Worm (Caenorhabditis elegans) whole organism, L3 larva: ENCODE data around the gene ztf-9.
A peak's percentile ranks its signal among the peaks of the same experiment; 100 is the strongest.

Source experiments
- R02D3.7 ChIP-seq: fragments of 150-350 bp; optimal IDR thresholded peaks from 2 replicates; lab custom pipeline; 2014; ENCODE audit warnings: missing biosample characterization, missing genetic modification characterization
- aly-2 ChIP-seq: fragments of 150-350 bp; optimal IDR thresholded peaks from 2 replicates; lab custom pipeline; 2014; ENCODE audit warnings: missing biosample characterization, missing genetic modification characterization
- ceh-16 ChIP-seq: sonication (generic microtip); optimal IDR thresholded peaks from 2 replicates; lab custom pipeline; 2017; ENCODE audit warnings: missing biosample characterization, missing genetic modification characterization
- ceh-28 ChIP-seq: fragments of 150-350 bp; optimal IDR thresholded peaks from 2 replicates; lab custom pipeline; 2014; ENCODE audit warnings: missing biosample characterization, missing genetic modification reagents, missing genetic modification characterization
- ceh-82 ChIP-seq: fragments of 150-350 bp; optimal IDR thresholded peaks from 2 replicates; lab custom pipeline; 2014; ENCODE audit warnings: missing biosample characterization, missing genetic modification characterization
- ceh-9 ChIP-seq: sonication (generic microtip); optimal IDR thresholded peaks from 2 replicates; lab custom pipeline; 2018; ENCODE audit warnings: missing biosample characterization, missing genetic modification characterization
- daf-12 ChIP-seq: fragments of 150-350 bp; optimal IDR thresholded peaks from 2 replicates; lab custom pipeline; 2014; ENCODE audit warnings: missing biosample characterization, missing genetic modification reagents, missing genetic modification characterization
- egl-5 ChIP-seq: fragments of 150-350 bp; optimal IDR thresholded peaks from 2 replicates; lab custom pipeline; 2017; ENCODE audit warnings: missing biosample characterization, missing genetic modification reagents, missing genetic modification characterization, inconsistent platforms
- elt-2 ChIP-seq: sonication (generic microtip); optimal IDR thresholded peaks from 2 replicates; lab custom pipeline; 2016; ENCODE audit warnings: missing genetic modification reagents, mild to moderate bottlenecking, missing genetic modification characterization, missing compliant biosample characterization
- elt-3 ChIP-seq, 3 experiments: fragments of 150-350 bp in 1 of 3; sonication (generic microtip) in 2 of 3; optimal IDR thresholded peaks; 2 replicates in 2 of 3; 4 replicates in 1 of 3; lab custom pipeline; 2014 to 2017; ENCODE audit warnings: missing biosample characterization in 3 of 3, missing genetic modification characterization in 3 of 3
- eor-1 ChIP-seq, 2 experiments: fragments of 150-350 bp; optimal IDR thresholded peaks; 2 replicates each; lab custom pipeline; 2014 to 2018; ENCODE audit warnings: missing biosample characterization in 2 of 2, missing genetic modification characterization in 2 of 2
- fkh-10 ChIP-seq: sonication (generic microtip); optimal IDR thresholded peaks from 2 replicates; lab custom pipeline; 2017; ENCODE audit warnings: missing biosample characterization, missing genetic modification reagents, missing genetic modification characterization
- fos-1 ChIP-seq: fragments of 150-350 bp; optimal IDR thresholded peaks from 2 replicates; lab custom pipeline; 2014; ENCODE audit warnings: missing biosample characterization, missing genetic modification characterization
- hmg-11 ChIP-seq: sonication (generic microtip); optimal IDR thresholded peaks from 2 replicates; lab custom pipeline; 2016; ENCODE audit warnings: missing genetic modification characterization, missing compliant biosample characterization
- jun-1 ChIP-seq: fragments of 150-350 bp; optimal IDR thresholded peaks from 2 replicates; lab custom pipeline; 2014; ENCODE audit warnings: missing biosample characterization, missing genetic modification reagents, missing genetic modification characterization
- lin-15B ChIP-seq: fragments of 150-350 bp; optimal IDR thresholded peaks from 2 replicates; lab custom pipeline; 2014; ENCODE audit warnings: missing biosample characterization, missing genetic modification characterization
- lin-39 ChIP-seq: fragments of 150-350 bp; optimal IDR thresholded peaks from 2 replicates; lab custom pipeline; 2018; ENCODE audit warnings: missing biosample characterization, missing genetic modification reagents, missing genetic modification characterization
- lsy-12 ChIP-seq: sonication (generic microtip); optimal IDR thresholded peaks from 2 replicates; lab custom pipeline; 2016; ENCODE audit warnings: mild to moderate bottlenecking, missing genetic modification characterization, missing compliant biosample characterization
- mdl-1 ChIP-seq: fragments of 150-350 bp; optimal IDR thresholded peaks from 2 replicates; lab custom pipeline; 2014; ENCODE audit warnings: missing biosample characterization, missing genetic modification characterization
- mml-1 ChIP-seq: fragments of 150-350 bp; sonication (generic microtip); optimal IDR thresholded peaks from 3 replicates; lab custom pipeline; 2014; ENCODE audit warnings: missing biosample characterization, missing genetic modification characterization
- nfya-1 ChIP-seq: sonication (generic microtip); optimal IDR thresholded peaks from 2 replicates; lab custom pipeline; 2017; ENCODE audit warnings: missing genetic modification characterization, mild to moderate bottlenecking, missing compliant biosample characterization, antibody characterized with exemption, moderate library complexity; ENCODE audit not compliant: insufficient read depth
- nhr-11 ChIP-seq: fragments of 150-350 bp; optimal IDR thresholded peaks from 2 replicates; lab custom pipeline; 2014; ENCODE audit warnings: missing biosample characterization, missing genetic modification characterization
- nhr-237 ChIP-seq: fragments of 150-350 bp; optimal IDR thresholded peaks from 2 replicates; lab custom pipeline; 2014; ENCODE audit warnings: missing biosample characterization, missing genetic modification characterization
- nhr-25 ChIP-seq: sonication (generic microtip); optimal IDR thresholded peaks from 2 replicates; lab custom pipeline; 2017; ENCODE audit warnings: missing biosample characterization, missing genetic modification characterization
- nhr-28 ChIP-seq: fragments of 150-350 bp; optimal IDR thresholded peaks from 2 replicates; lab custom pipeline; 2014; ENCODE audit warnings: missing biosample characterization, missing genetic modification characterization
- nhr-43 ChIP-seq: sonication (generic microtip); optimal IDR thresholded peaks from 2 replicates; lab custom pipeline; 2016; ENCODE audit warnings: mild to moderate bottlenecking, missing genetic modification characterization, missing compliant biosample characterization; ENCODE audit not compliant: poor library complexity, severe bottlenecking
- nhr-67 ChIP-seq: fragments of 150-350 bp; optimal IDR thresholded peaks from 2 replicates; lab custom pipeline; 2014; ENCODE audit warnings: missing biosample characterization, missing genetic modification characterization
- nhr-76 ChIP-seq: fragments of 150-350 bp; sonication (generic microtip); optimal IDR thresholded peaks from 5 replicates; lab custom pipeline; 2014; ENCODE audit warnings: missing biosample characterization, missing genetic modification characterization
- nhr-77 ChIP-seq: fragments of 150-350 bp; optimal IDR thresholded peaks from 2 replicates; lab custom pipeline; 2014; ENCODE audit warnings: missing biosample characterization, missing genetic modification characterization
- pha-4 ChIP-seq: fragments of 150-350 bp; optimal IDR thresholded peaks from 2 replicates; lab custom pipeline; 2014; ENCODE audit warnings: missing biosample characterization, missing genetic modification reagents, missing genetic modification characterization
- pqm-1 ChIP-seq: fragments of 150-350 bp; optimal IDR thresholded peaks from 2 replicates; lab custom pipeline; 2017; ENCODE audit warnings: missing biosample characterization, missing genetic modification characterization, inconsistent platforms
- sea-2 ChIP-seq: fragments of 150-350 bp; sonication (generic microtip); optimal IDR thresholded peaks from 4 replicates; lab custom pipeline; 2014; ENCODE audit warnings: missing biosample characterization, missing genetic modification reagents, missing genetic modification characterization
- snpc-4 ChIP-seq: fragments of 150-350 bp; optimal IDR thresholded peaks from 2 replicates; lab custom pipeline; 2014; ENCODE audit warnings: missing biosample characterization, missing genetic modification characterization
- unc-39 ChIP-seq: sonication (generic microtip); optimal IDR thresholded peaks from 4 replicates; lab custom pipeline; 2017; ENCODE audit warnings: missing biosample characterization, missing genetic modification characterization
- unc-62 ChIP-seq: fragments of 150-350 bp; sonication (generic microtip); optimal IDR thresholded peaks from 4 replicates; lab custom pipeline; 2014; ENCODE audit warnings: missing biosample characterization, missing genetic modification reagents, missing genetic modification characterization
- ztf-11 ChIP-seq: fragments of 150-350 bp; optimal IDR thresholded peaks from 2 replicates; lab custom pipeline; 2014; ENCODE audit warnings: missing biosample characterization, missing genetic modification characterization
- ztf-4 ChIP-seq: fragments of 150-350 bp; optimal IDR thresholded peaks from 2 replicates; lab custom pipeline; 2014; ENCODE audit warnings: missing biosample characterization, missing genetic modification characterization

The ztf-9 gene

DNA sequence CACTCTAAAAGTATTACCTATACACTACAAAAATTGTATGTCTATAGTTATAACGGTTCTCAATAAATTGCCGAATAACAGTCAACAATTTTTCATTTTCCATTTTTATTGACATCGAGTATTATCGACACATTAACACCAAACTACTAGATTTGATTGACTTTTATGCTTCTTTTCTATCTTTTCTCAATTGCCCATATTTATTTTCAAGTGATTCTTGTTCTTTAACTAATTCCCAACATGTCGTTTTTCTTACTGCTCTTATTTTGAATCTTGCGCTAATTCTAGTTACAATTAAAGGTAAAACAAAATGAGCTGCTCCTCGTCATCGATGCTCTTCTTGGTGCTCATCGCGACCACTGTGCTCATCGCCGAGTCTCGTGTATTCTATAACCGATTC is 14.0 kb downstream of the ztf-9 start, which contains the start of gene cthd-1:
Gene cthd-1 (plus strand): TSS at position 301 of the 400 bp plus-strand sequence.
- TF ChIP-seq aly-2 (tag; lab: Kevin White, UChicago) (no peak), nhr-237 (tag; lab: Kevin White, UChicago) (no peak)
- TF ChIP-seq, all 47 proteins: peak for 0

ce11 chrV:9673199-9673843 is 18.6 kb downstream of the ztf-9 start, which contains the start of gene sulp-8:
TSS of gene sulp-8 (minus strand) at chrV:9673667.
- TF ChIP-seq nhr-43 (tag; lab: Kevin White, UChicago) (no peak), unc-62 (no peak), ztf-11 (no peak), fkh-10 (GFP tag; lab: Kevin White, UChicago) (no peak), pqm-1 (tag; lab: Kevin White, UChicago) (no peak), pha-4 (tag; lab: Kevin White, UChicago) (peak; percentile 51), nhr-25 (tag; lab: Kevin White, UChicago) (no peak), nhr-11 (tag; lab: Kevin White, UChicago) (no peak), ceh-16 (tag; lab: Kevin White, UChicago) (no peak), R02D3.7 (tag; lab: Kevin White, UChicago) (no peak), elt-2 (tag; lab: Kevin White, UChicago) (peak; percentile 71), mdl-1 (no peak), fos-1 (tag; lab: Kevin White, UChicago) (no peak), lin-15B (no peak), daf-12 (no peak), nhr-237 (tag; lab: Kevin White, UChicago) (no peak), nhr-76 (tag; lab: Kevin White, UChicago) (no peak), nhr-77 (no peak)
- TF ChIP-seq, all 47 proteins: peak for 2

DNA sequence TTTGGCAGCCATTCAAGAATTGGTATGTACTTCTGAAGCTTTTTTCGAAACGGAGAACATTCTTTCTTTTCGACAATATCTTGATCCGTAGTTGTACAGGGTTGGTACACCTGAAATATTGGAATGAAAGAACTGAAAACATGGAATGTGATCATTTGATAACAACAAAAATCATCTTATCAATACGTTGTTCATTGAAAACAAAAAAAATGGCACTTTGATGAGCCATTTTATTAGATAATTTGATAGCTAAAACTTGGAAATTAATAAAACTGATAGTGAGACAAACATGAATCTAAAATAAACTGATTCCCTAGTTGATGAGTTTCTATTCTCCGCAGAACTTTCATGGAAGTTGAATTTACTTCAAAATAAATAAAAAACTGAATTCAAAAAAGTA is 19.5 kb downstream of the ztf-9 start:
- no peak for TF ChIP-seq daf-12
- TF ChIP-seq nhr-67 (tag; lab: Kevin White, UChicago) = no peak
- TF ChIP-seq ceh-9 (tag; lab: Kevin White, UChicago) = no peak
- TF ChIP-seq jun-1 (tag; lab: Kevin White, UChicago) = no peak
- no peak for TF ChIP-seq lsy-12 (tag; lab: Kevin White, UChicago)
- TF ChIP-seq nhr-28 (tag; lab: Kevin White, UChicago) = no peak
- TF ChIP-seq elt-2 (tag; lab: Kevin White, UChicago) = peak; percentile 70
- TF ChIP-seq nhr-76 (tag; lab: Kevin White, UChicago) = no peak

- TF ChIP-seq lin-39 (tag; lab: Kevin White, UChicago) (peak; percentile 15), nfya-1 (tag; lab: Kevin White, UChicago) (peak; percentile 27), ztf-4 (tag; lab: Kevin White, UChicago) (no peak)
- TF ChIP-seq, all 47 proteins: peak for 2
Observed at ce11 chrV:9666394-9666793, 25.6 kb downstream of the ztf-9 start, which contains the start of gene ZK287.1. TSS of gene ZK287.1 (plus strand) at chrV:9666694.

- TF ChIP-seq ztf-11 (no peak), ztf-4 (tag; lab: Kevin White, UChicago) (no peak), sea-2 (GFP tag; lab: Kevin White, UChicago) (no peak), pha-4 (tag; lab: Kevin White, UChicago) (no peak), daf-12 (no peak), aly-2 (tag; lab: Kevin White, UChicago) (no peak), fos-1 (tag; lab: Kevin White, UChicago) (no peak), nhr-28 (tag; lab: Kevin White, UChicago) (no peak), mdl-1 (peak; percentile 43), egl-5 (tag; lab: Kevin White, UChicago) (no peak), unc-62 (no peak), elt-3 (tag; optimal IDR thresholded peaks at IDR 0.05; lab: Kevin White, UChicago) (no peak), nhr-43 (tag; lab: Kevin White, UChicago) (no peak), lin-39 (tag; lab: Kevin White, UChicago) (peak; percentile 74), ceh-82 (tag; lab: Kevin White, UChicago) (no peak), unc-39 (tag; lab: Kevin White, UChicago) (no peak), snpc-4 (no peak), ceh-28 (no peak), eor-1 (tag; optimal IDR thresholded peaks at IDR 0.05; lab: Kevin White, UChicago) (no peak), ceh-9 (tag; lab: Kevin White, UChicago) (no peak), nhr-77 (no peak), fkh-10 (GFP tag; lab: Kevin White, UChicago) (peak; percentile 78), hmg-11 (tag; lab: Kevin White, UChicago) (no peak), nfya-1 (tag; lab: Kevin White, UChicago) (peak; percentile 59), lsy-12 (tag; lab: Kevin White, UChicago) (no peak), nhr-11 (tag; lab: Kevin White, UChicago) (no peak), lin-15B (peak; percentile 29), nhr-25 (tag; lab: Kevin White, UChicago) (no peak), jun-1 (tag; lab: Kevin White, UChicago) (no peak), mml-1 (no peak)
Observed at ce11 chrV:9664620-9665019, 27.3 kb downstream of the ztf-9 start.
